Fruit fly (Drosophila melanogaster) whole organism, embryonic: ENCODE data around the gene SamDC.

ENCODE experiments used
- Abd-B ChIP-seq: fragments of 200-800 bp; sonication (Bioruptor generic); optimal IDR thresholded peaks from 2 replicates; lab custom pipeline; 2018; ENCODE audit warnings: missing biosample characterization, mild to moderate bottlenecking, missing genetic modification characterization, moderate library complexity
- CG10209 ChIP-seq: fragments of 200-800 bp; sonication (Bioruptor generic); optimal IDR thresholded peaks from 3 replicates; lab custom pipeline; 2017; ENCODE audit warnings: missing biosample characterization, mild to moderate bottlenecking, missing genetic modification characterization, missing genetic modification reagents
- CG10267 ChIP-seq: fragments of 200-800 bp; sonication (Bioruptor generic); optimal IDR thresholded peaks from 2 replicates; lab custom pipeline; 2018; ENCODE audit warnings: missing biosample characterization, mild to moderate bottlenecking, missing genetic modification characterization, moderate library complexity
- CG10462 ChIP-seq: fragments of 200-800 bp; sonication (Bioruptor generic); optimal IDR thresholded peaks from 2 replicates; lab custom pipeline; 2016; ENCODE audit warnings: missing biosample characterization, missing genetic modification characterization
- CG12071 ChIP-seq: fragments of 200-800 bp; sonication (Bioruptor generic); optimal IDR thresholded peaks from 3 replicates; lab custom pipeline; 2018; ENCODE audit warnings: missing biosample characterization, mild to moderate bottlenecking, missing genetic modification characterization
- CG12155 ChIP-seq: fragments of 200-800 bp; sonication (Bioruptor generic); optimal IDR thresholded peaks from 3 replicates; lab custom pipeline; 2016; ENCODE audit warnings: missing biosample characterization, missing genetic modification characterization
- CG12391 ChIP-seq: fragments of 200-800 bp; sonication (Bioruptor generic); optimal IDR thresholded peaks from 3 replicates; lab custom pipeline; 2018; ENCODE audit warnings: missing biosample characterization, mild to moderate bottlenecking, missing genetic modification characterization, moderate library complexity
- CG13287 ChIP-seq: fragments of 200-800 bp; sonication (Bioruptor generic); IDR thresholded peaks from 2 replicates; pipeline ENCODE4 v1.3.6; 2022; ENCODE audit warnings: missing biosample characterization, missing genetic modification characterization; ENCODE audit not compliant: partially characterized antibody
- CG15601 ChIP-seq: fragments of 200-800 bp; sonication (Bioruptor generic); optimal IDR thresholded peaks from 3 replicates; lab custom pipeline; 2019; ENCODE audit warnings: missing biosample characterization, mild to moderate bottlenecking, missing genetic modification characterization, moderate library complexity
- CG17186 ChIP-seq: fragments of 200-800 bp; sonication (Bioruptor generic); optimal IDR thresholded peaks from 3 replicates; lab custom pipeline; 2017; ENCODE audit warnings: missing biosample characterization, missing genetic modification reagents, missing genetic modification characterization
- CG2120 ChIP-seq: fragments of 200-800 bp; sonication (Bioruptor generic); optimal IDR thresholded peaks from 3 replicates; lab custom pipeline; 2016; ENCODE audit warnings: missing biosample characterization, missing genetic modification characterization
- CG2199 ChIP-seq: fragments of 200-800 bp; sonication (Bioruptor generic); IDR thresholded peaks from 3 replicates; pipeline ENCODE4 v1.3.6; 2022; ENCODE audit warnings: missing biosample characterization, missing genetic modification characterization
- CG30020 ChIP-seq: fragments of 200-800 bp; optimal IDR thresholded peaks from 2 replicates; lab custom pipeline; 2019; ENCODE audit warnings: missing biosample characterization, mild to moderate bottlenecking, missing genetic modification characterization, moderate library complexity
- CG3065 ChIP-seq: fragments of 200-800 bp; sonication (Bioruptor generic); optimal IDR thresholded peaks from 2 replicates; lab custom pipeline; 2016; ENCODE audit warnings: missing biosample characterization, missing genetic modification characterization
- CG32772 ChIP-seq: fragments of 200-800 bp; sonication (Bioruptor generic); IDR thresholded peaks from 2 replicates; pipeline ENCODE4 v1.3.6; 2022; ENCODE audit warnings: missing biosample characterization, missing genetic modification characterization
- CG43689 ChIP-seq: fragments of 200-800 bp; sonication (Bioruptor generic); IDR thresholded peaks from 2 replicates; pipeline ENCODE4 v1.3.6; 2022; ENCODE audit warnings: missing biosample characterization, missing genetic modification characterization
- CG4707 ChIP-seq: fragments of 200-800 bp; sonication (Bioruptor generic); optimal IDR thresholded peaks from 2 replicates; lab custom pipeline; 2018; ENCODE audit warnings: missing biosample characterization, mild to moderate bottlenecking, missing genetic modification characterization, moderate library complexity
- CG7928 ChIP-seq: fragments of 200-800 bp; sonication (Bioruptor generic); optimal IDR thresholded peaks from 2 replicates; lab custom pipeline; 2017; ENCODE audit warnings: missing biosample characterization, mild to moderate bottlenecking, missing genetic modification characterization
- CG8924 ChIP-seq: fragments of 200-800 bp; optimal IDR thresholded peaks from 3 replicates; lab custom pipeline; 2019; ENCODE audit warnings: missing biosample characterization, mild to moderate bottlenecking, missing genetic modification characterization, moderate library complexity
- CG9797 ChIP-seq: fragments of 200-800 bp; sonication (Bioruptor generic); optimal IDR thresholded peaks from 3 replicates; lab custom pipeline; 2018; ENCODE audit warnings: missing biosample characterization, mild to moderate bottlenecking, missing genetic modification characterization
- CTCF ChIP-seq: fragments of 200-800 bp; sonication (Bioruptor generic); optimal IDR thresholded peaks from 2 replicates; lab custom pipeline; 2017; ENCODE audit warnings: missing biosample characterization, mild to moderate bottlenecking, missing genetic modification characterization, moderate library complexity
- CoRest ChIP-seq: fragments of 200-800 bp; sonication (Bioruptor generic); optimal IDR thresholded peaks from 3 replicates; lab custom pipeline; 2018; ENCODE audit warnings: missing biosample characterization, mild to moderate bottlenecking, missing genetic modification characterization, moderate library complexity
- Dbx ChIP-seq: fragments of 200-800 bp; sonication (Bioruptor generic); IDR thresholded peaks from 3 replicates; pipeline ENCODE4 v1.3.6; 2022; ENCODE audit warnings: missing biosample characterization, missing genetic modification characterization
- ERR ChIP-seq: fragments of 200-800 bp; sonication (Bioruptor generic); optimal IDR thresholded peaks from 2 replicates; lab custom pipeline; 2016; ENCODE audit warnings: missing biosample characterization, missing genetic modification characterization
- H15 ChIP-seq: fragments of 200-800 bp; sonication (Bioruptor generic); IDR thresholded peaks from 3 replicates; pipeline ENCODE4 v1.3.6; 2022; ENCODE audit warnings: missing biosample characterization, missing genetic modification characterization
- HLH4C ChIP-seq: fragments of 200-800 bp; sonication (Bioruptor generic); IDR thresholded peaks from 3 replicates; pipeline ENCODE4 v1.3.6; 2022; ENCODE audit warnings: missing biosample characterization, missing genetic modification characterization; ENCODE audit not compliant: partially characterized antibody
- Hmx ChIP-seq: fragments of 200-800 bp; sonication (Bioruptor generic); optimal IDR thresholded peaks from 2 replicates; lab custom pipeline; 2016; ENCODE audit warnings: missing biosample characterization, missing genetic modification characterization
- MBD-R2 ChIP-seq: fragments of 200-800 bp; sonication (Bioruptor generic); IDR thresholded peaks from 2 replicates; pipeline ENCODE4 v1.3.6; 2022; ENCODE audit warnings: missing biosample characterization, missing genetic modification characterization
- Mrtf ChIP-seq: fragments of 200-800 bp; sonication (Bioruptor generic); IDR thresholded peaks from 3 replicates; pipeline ENCODE4 v1.3.6; 2022; ENCODE audit warnings: missing biosample characterization, missing genetic modification characterization
- NK7.1 ChIP-seq: fragments of 200-800 bp; sonication (Bioruptor generic); optimal IDR thresholded peaks from 3 replicates; lab custom pipeline; 2016; ENCODE audit warnings: missing biosample characterization, missing genetic modification characterization
- Poxn ChIP-seq: fragments of 200-800 bp; sonication (Bioruptor generic); IDR thresholded peaks from 2 replicates; pipeline ENCODE4 v1.3.6; 2022; ENCODE audit warnings: missing biosample characterization, missing genetic modification characterization
- Rfx ChIP-seq: fragments of 200-800 bp; sonication (Bioruptor generic); IDR thresholded peaks from 2 replicates; pipeline ENCODE4 v1.3.6; 2022; ENCODE audit warnings: missing biosample characterization, missing genetic modification characterization
- ab ChIP-seq: fragments of 200-800 bp; sonication (Bioruptor generic); optimal IDR thresholded peaks from 2 replicates; lab custom pipeline; 2016; ENCODE audit warnings: missing biosample characterization, missing genetic modification characterization
- bbx ChIP-seq: fragments of 200-800 bp; sonication (Bioruptor generic); IDR thresholded peaks from 2 replicates; pipeline ENCODE4 v1.3.6; 2022; ENCODE audit warnings: missing biosample characterization, missing genetic modification characterization; ENCODE audit not compliant: partially characterized antibody
- bowl ChIP-seq: fragments of 200-800 bp; sonication (Bioruptor generic); IDR thresholded peaks from 2 replicates; pipeline ENCODE4 v1.3.6; 2022; ENCODE audit warnings: missing biosample characterization, missing genetic modification characterization
- br ChIP-seq: fragments of >200 bp; optimal IDR thresholded peaks from 2 replicates; lab custom pipeline; 2017
- da ChIP-seq: fragments of 200-800 bp; sonication (Bioruptor generic); optimal IDR thresholded peaks from 2 replicates; lab custom pipeline; 2016; ENCODE audit warnings: missing biosample characterization, missing genetic modification characterization
- dysf ChIP-seq: fragments of 200-800 bp; sonication (Bioruptor generic); IDR thresholded peaks from 3 replicates; pipeline ENCODE4 v1.3.6; 2022; ENCODE audit warnings: missing biosample characterization, missing genetic modification characterization
- hb ChIP-seq: fragments of 200-800 bp; sonication (Bioruptor generic); IDR thresholded peaks from 3 replicates; pipeline ENCODE4 v1.3.6; 2022; ENCODE audit warnings: missing biosample characterization, missing genetic modification characterization; ENCODE audit not compliant: partially characterized antibody
- klu ChIP-seq: fragments of 200-800 bp; sonication (Bioruptor generic); IDR thresholded peaks from 2 replicates; pipeline ENCODE4 v1.3.6; 2022; ENCODE audit warnings: missing biosample characterization, missing genetic modification characterization
- lola ChIP-seq, 3 experiments: fragments of >200 bp in 2 of 3; fragments of 200-800 bp in 1 of 3; sonication (Bioruptor generic) in 1 of 3; optimal IDR thresholded peaks; 2 replicates each; lab custom pipeline; 2017 to 2019; ENCODE audit warnings: missing biosample characterization in 3 of 3, missing genetic modification characterization in 3 of 3, mild to moderate bottlenecking in 1 of 3, moderate library complexity in 1 of 3
- nerfin-1 ChIP-seq: fragments of 200-800 bp; sonication (Bioruptor generic); optimal IDR thresholded peaks from 3 replicates; lab custom pipeline; 2019; ENCODE audit warnings: missing biosample characterization, mild to moderate bottlenecking, missing genetic modification characterization, moderate library complexity
- phol ChIP-seq: fragments of 200-800 bp; sonication (Bioruptor generic); optimal IDR thresholded peaks from 3 replicates; lab custom pipeline; 2018; ENCODE audit warnings: missing biosample characterization, mild to moderate bottlenecking, missing genetic modification characterization, moderate library complexity
- ranshi ChIP-seq: fragments of 200-800 bp; sonication (Bioruptor generic); IDR thresholded peaks from 2 replicates; pipeline ENCODE4 v1.3.6; 2022; ENCODE audit warnings: missing biosample characterization, missing genetic modification characterization
- row ChIP-seq: fragments of 200-800 bp; sonication (Bioruptor generic); IDR thresholded peaks from 3 replicates; pipeline ENCODE4 v1.3.6; 2022; ENCODE audit warnings: missing biosample characterization, missing genetic modification characterization
- slbo ChIP-seq: fragments of 200-800 bp; sonication (Bioruptor generic); IDR thresholded peaks from 2 replicates; pipeline ENCODE4 v1.3.6; 2022; ENCODE audit warnings: missing biosample characterization, missing genetic modification characterization
- sug ChIP-seq: fragments of 200-800 bp; optimal IDR thresholded peaks from 2 replicates; lab custom pipeline; 2019; ENCODE audit warnings: missing biosample characterization, mild to moderate bottlenecking, missing genetic modification characterization, moderate library complexity
- tna ChIP-seq: fragments of 200-800 bp; sonication (Bioruptor generic); IDR thresholded peaks from 2 replicates; pipeline ENCODE4 v1.3.6; 2022; ENCODE audit warnings: missing biosample characterization, missing genetic modification characterization; ENCODE audit not compliant: partially characterized antibody
- twi ChIP-seq: fragments of 200-800 bp; optimal IDR thresholded peaks from 2 replicates; lab custom pipeline; 2019; ENCODE audit warnings: missing biosample characterization, mild to moderate bottlenecking, missing genetic modification characterization, moderate library complexity
- wor ChIP-seq: fragments of 200-800 bp; sonication (Bioruptor generic); IDR thresholded peaks from 2 replicates; pipeline ENCODE4 v1.3.6; 2022; ENCODE audit warnings: missing biosample characterization, missing genetic modification characterization
- z ChIP-seq: fragments of 200-800 bp; sonication (Bioruptor generic); IDR thresholded peaks from 3 replicates; pipeline ENCODE4 v1.3.6; 2022; ENCODE audit warnings: missing biosample characterization, missing genetic modification characterization

SamDC gene

dm6 chr2L:10362408-10363067, 23.3 kb downstream of the SamDC start, which contains the start of the genes Cand1 and pim (continued):
- peak; percentile 59 for TF ChIP-seq CG12391 (tag; lab: Kevin White, UChicago)
- no peak for TF ChIP-seq ranshi
- peak; percentile 59 for TF ChIP-seq CoRest
- TF ChIP-seq bbx (GFP tag; lab: Robert Waterston, UW), result peak; percentile 66
- no peak for TF ChIP-seq NK7.1
- TF ChIP-seq ab (GFP tag; lab: Kevin White, UChicago), result no peak
- peak; percentile 28; the same call in 1 of the 2 replicates for TF ChIP-seq MBD-R2 (GFP tag; lab: Robert Waterston, UW)
- TF ChIP-seq slbo (GFP tag; lab: Robert Waterston, UW), result peak; percentile 55; the same call in 1 of the 2 replicates
- TF ChIP-seq row (GFP tag; lab: Robert Waterston, UW), result peak; percentile 78
- TF ChIP-seq CG10267 (tag; lab: Kevin White, UChicago), result peak; percentile 54
- TF ChIP-seq CTCF, result no peak
- TF ChIP-seq br (lab: Kevin White, UChicago), result no peak
- TF ChIP-seq CG10209 (GFP tag; lab: Kevin White, UChicago), result no peak
- TF ChIP-seq CG8924, result peak; percentile 42
- peak; percentile 79 for TF ChIP-seq CG13287 (GFP tag; lab: Robert Waterston, UW)
- peak; percentile 62 for TF ChIP-seq CG15601 (tag; lab: Kevin White, UChicago)
- peak; percentile 23 for TF ChIP-seq CG12155
- TF ChIP-seq Hmx, result no peak
- TF ChIP-seq ERR (GFP tag; lab: Kevin White, UChicago), result no peak
- no peak for TF ChIP-seq klu (GFP tag; lab: Robert Waterston, UW)
- TF ChIP-seq H15, result no peak
- TF ChIP-seq CG32772 (GFP tag; lab: Robert Waterston, UW), result no peak
- peak; percentile 59 for TF ChIP-seq CG9797 (GFP tag; lab: Kevin White, UChicago)
- TF ChIP-seq z (GFP tag; lab: Robert Waterston, UW), result no peak
- TF ChIP-seq nerfin-1 (tag; lab: Kevin White, UChicago), result peak; percentile 26
- no peak for TF ChIP-seq wor (GFP tag; lab: Robert Waterston, UW)
- TF ChIP-seq CG7928 (GFP tag; lab: Kevin White, UChicago), result no peak
- no peak for TF ChIP-seq Poxn (GFP tag; lab: Robert Waterston, UW)
- TF ChIP-seq twi (tag; lab: Kevin White, UChicago), result peak; percentile 15
- peak; percentile 97 for TF ChIP-seq CG30020 (tag; lab: Kevin White, UChicago)
- TF ChIP-seq phol (tag; lab: Kevin White, UChicago), result peak; percentile 57
- no peak for TF ChIP-seq Dbx (GFP tag; lab: Robert Waterston, UW)
- no peak for TF ChIP-seq bowl (GFP tag; lab: Robert Waterston, UW)
- TF ChIP-seq tna, result no peak
- TF ChIP-seq CG17186, result no peak
- peak in 1 of 3 experiments; percentile 19 for TF ChIP-seq lola (GFP tag; optimal IDR thresholded peaks at IDR 0.05; lab: Kevin White, UChicago)
- TF ChIP-seq HLH4C (GFP tag; lab: Robert Waterston, UW), result peak; percentile 54; the same call in 1 of the 3 replicates
- peak; percentile 33 for TF ChIP-seq sug (tag; lab: Kevin White, UChicago)
- TF ChIP-seq da (GFP tag; lab: Kevin White, UChicago), result no peak
- no peak for TF ChIP-seq Mrtf (GFP tag; lab: Robert Waterston, UW)
- no peak for TF ChIP-seq CG3065
- peak; percentile 4 for TF ChIP-seq CG2120 (GFP tag; lab: Kevin White, UChicago)
- TF ChIP-seq CG2199, result no peak
- no peak for TF ChIP-seq CG12071 (GFP tag; lab: Kevin White, UChicago)
- TF ChIP-seq Abd-B (GFP tag; lab: Kevin White, UChicago), result peak; percentile 36
- TF ChIP-seq Rfx, result peak; percentile 35; the same call in 1 of the 2 replicates
- TF ChIP-seq CG43689, result no peak
- TF ChIP-seq CG10462 (GFP tag; lab: Kevin White, UChicago), result no peak
- no peak for TF ChIP-seq dysf (GFP tag; lab: Robert Waterston, UW)
- TF ChIP-seq hb (GFP tag; lab: Robert Waterston, UW), result no peak
- TF ChIP-seq CG4707, result no peak
